Worm (Caenorhabditis elegans): ENCODE data around the gene srd-55.

ce11 chrII:7413275-7413674, 5.0 kb downstream of the srd-55 start:
- TF ChIP-seq W03F9.2 (tag; optimal IDR thresholded peaks at IDR 0.05), result no peak
- no peak for TF ChIP-seq dao-5 (tag; optimal IDR thresholded peaks at IDR 0.05)

Measured in whole organism, L4/young adult.